Fruit fly (Drosophila melanogaster) whole organism, embryonic: Measurements from ENCODE around the gene klar.

Experiments
- Abd-B ChIP-seq: fragments of 200-800 bp; sonication (Bioruptor generic); optimal IDR thresholded peaks from 2 replicates; lab custom pipeline; 2018; ENCODE audit warnings: missing biosample characterization, mild to moderate bottlenecking, missing genetic modification characterization, moderate library complexity
- Adf1 ChIP-seq: fragments of 200-800 bp; sonication (Bioruptor generic); IDR thresholded peaks from 2 replicates; pipeline ENCODE4 v1.3.6; 2022; ENCODE audit warnings: missing biosample characterization, missing genetic modification characterization
- Asciz ChIP-seq: fragments of 200-800 bp; sonication (Bioruptor generic); optimal IDR thresholded peaks from 2 replicates; lab custom pipeline; 2017; ENCODE audit warnings: missing biosample characterization, mild to moderate bottlenecking, missing genetic modification characterization, missing genetic modification reagents
- Atf6 ChIP-seq: fragments of 200-800 bp; sonication (Bioruptor generic); IDR thresholded peaks from 2 replicates; pipeline ENCODE4 v1.3.6; 2022; ENCODE audit warnings: missing biosample characterization, missing genetic modification characterization
- CG11398 ChIP-seq: fragments of 200-800 bp; sonication (Bioruptor generic); optimal IDR thresholded peaks from 2 replicates; lab custom pipeline; 2016; ENCODE audit warnings: missing biosample characterization, missing genetic modification characterization
- CG13894 ChIP-seq: fragments of 200-800 bp; sonication (Bioruptor generic); optimal IDR thresholded peaks from 3 replicates; lab custom pipeline; 2018; ENCODE audit warnings: missing biosample characterization, mild to moderate bottlenecking, missing genetic modification characterization, moderate library complexity
- CG15601 ChIP-seq: fragments of 200-800 bp; sonication (Bioruptor generic); optimal IDR thresholded peaks from 3 replicates; lab custom pipeline; 2019; ENCODE audit warnings: missing biosample characterization, mild to moderate bottlenecking, missing genetic modification characterization, moderate library complexity
- CG16815 ChIP-seq: fragments of 200-800 bp; sonication (Bioruptor generic); optimal IDR thresholded peaks from 3 replicates; lab custom pipeline; 2017; ENCODE audit warnings: missing biosample characterization, mild to moderate bottlenecking, missing genetic modification characterization
- CG17829 ChIP-seq: fragments of 200-800 bp; optimal IDR thresholded peaks from 2 replicates; lab custom pipeline; 2019; ENCODE audit warnings: missing biosample characterization, mild to moderate bottlenecking, missing genetic modification characterization, moderate library complexity
- CG17912 ChIP-seq: fragments of 200-800 bp; sonication (Bioruptor generic); optimal IDR thresholded peaks from 2 replicates; lab custom pipeline; 2018; ENCODE audit warnings: missing biosample characterization, mild to moderate bottlenecking, missing genetic modification characterization
- CG18476 ChIP-seq: fragments of 200-800 bp; sonication (Bioruptor generic); optimal IDR thresholded peaks from 2 replicates; lab custom pipeline; 2016; ENCODE audit warnings: missing biosample characterization, mild to moderate bottlenecking, missing genetic modification characterization
- CG18764 ChIP-seq: fragments of 200-800 bp; sonication (Bioruptor generic); optimal IDR thresholded peaks from 3 replicates; lab custom pipeline; 2016; ENCODE audit warnings: missing biosample characterization, missing genetic modification characterization
- CG2116 ChIP-seq: fragments of 200-800 bp; sonication (Bioruptor generic); optimal IDR thresholded peaks from 3 replicates; lab custom pipeline; 2018; ENCODE audit warnings: missing biosample characterization, mild to moderate bottlenecking, missing genetic modification characterization
- CG2199 ChIP-seq: fragments of 200-800 bp; sonication (Bioruptor generic); IDR thresholded peaks from 3 replicates; pipeline ENCODE4 v1.3.6; 2022; ENCODE audit warnings: missing biosample characterization, missing genetic modification characterization
- CG4360 ChIP-seq: fragments of 200-800 bp; sonication (Bioruptor generic); IDR thresholded peaks from 2 replicates; pipeline ENCODE4 v1.3.6; 2022; ENCODE audit warnings: missing biosample characterization, missing genetic modification characterization
- CG5245 ChIP-seq: fragments of 200-800 bp; sonication (Bioruptor generic); optimal IDR thresholded peaks from 3 replicates; lab custom pipeline; 2016; ENCODE audit warnings: missing biosample characterization, missing genetic modification characterization
- CG7271 ChIP-seq: fragments of 200-800 bp; sonication (Bioruptor generic); optimal IDR thresholded peaks from 2 replicates; lab custom pipeline; 2018; ENCODE audit warnings: missing biosample characterization, mild to moderate bottlenecking, missing genetic modification characterization, moderate library complexity
- CG8924 ChIP-seq: fragments of 200-800 bp; optimal IDR thresholded peaks from 3 replicates; lab custom pipeline; 2019; ENCODE audit warnings: missing biosample characterization, mild to moderate bottlenecking, missing genetic modification characterization, moderate library complexity
- Dip2 ChIP-seq: fragments of 200-800 bp; sonication (Bioruptor generic); IDR thresholded peaks from 2 replicates; pipeline ENCODE4 v1.3.6; 2022; ENCODE audit warnings: missing biosample characterization, missing genetic modification characterization
- Dll ChIP-seq: fragments of 200-800 bp; sonication (Bioruptor generic); IDR thresholded peaks from 4 replicates; pipeline ENCODE4 v1.3.6; 2022; ENCODE audit warnings: missing biosample characterization, missing genetic modification characterization; ENCODE audit not compliant: partially characterized antibody
- Dref ChIP-seq: fragments of 200-800 bp; sonication (Bioruptor generic); IDR thresholded peaks from 2 replicates; pipeline ENCODE4 v1.3.6; 2022; ENCODE audit warnings: missing biosample characterization, missing genetic modification characterization
- Drgx ChIP-seq: fragments of 200-800 bp; sonication (Bioruptor generic); IDR thresholded peaks from 2 replicates; pipeline ENCODE4 v1.3.6; 2022; ENCODE audit warnings: missing biosample characterization, missing genetic modification characterization
- E2f2 ChIP-seq: fragments of 200-800 bp; sonication (Bioruptor generic); IDR thresholded peaks from 2 replicates; pipeline ENCODE4 v1.3.6; 2022; ENCODE audit warnings: missing biosample characterization, missing genetic modification characterization
- HmgD ChIP-seq: fragments of 200-800 bp; sonication (Bioruptor generic); optimal IDR thresholded peaks from 3 replicates; lab custom pipeline; 2016; ENCODE audit warnings: missing biosample characterization, missing genetic modification characterization
- Lim3 ChIP-seq: fragments of 200-800 bp; sonication (Bioruptor generic); IDR thresholded peaks from 2 replicates; pipeline ENCODE4 v1.3.6; 2022; ENCODE audit warnings: missing biosample characterization, missing genetic modification characterization
- Med ChIP-seq: fragments of 200-800 bp; sonication (Bioruptor generic); peaks from one replicate; lab custom pipeline; 2016; ENCODE audit warnings: missing biosample characterization, missing genetic modification characterization, mild to moderate bottlenecking, inconsistent platforms, moderate library complexity
- Opbp ChIP-seq: fragments of 200-800 bp; sonication (Bioruptor generic); IDR thresholded peaks from 3 replicates; pipeline ENCODE4 v1.3.6; 2022; ENCODE audit warnings: missing biosample characterization, missing genetic modification characterization; ENCODE audit not compliant: partially characterized antibody
- Ssrp ChIP-seq: fragments of 200-800 bp; sonication (Bioruptor generic); optimal IDR thresholded peaks from 2 replicates; lab custom pipeline; 2018; ENCODE audit warnings: missing biosample characterization, mild to moderate bottlenecking, missing genetic modification characterization, moderate library complexity
- Tbp ChIP-seq: fragments of >200 bp; optimal IDR thresholded peaks from 2 replicates; lab custom pipeline; 2018; ENCODE audit warnings: missing biosample characterization, missing genetic modification characterization
- Usf ChIP-seq: fragments of 200-800 bp; sonication (Bioruptor generic); optimal IDR thresholded peaks from 2 replicates; lab custom pipeline; 2017; ENCODE audit warnings: missing genotype, missing biosample characterization, missing genetic modification characterization
- Xrp1 ChIP-seq: fragments of 200-800 bp; sonication (Bioruptor generic); IDR thresholded peaks from 2 replicates; pipeline ENCODE4 v1.3.6; 2022; ENCODE audit warnings: missing biosample characterization, missing genetic modification characterization
- ara ChIP-seq: fragments of 200-800 bp; sonication (Bioruptor generic); IDR thresholded peaks from 2 replicates; pipeline ENCODE4 v1.3.6; 2022; ENCODE audit warnings: missing biosample characterization, missing genetic modification characterization
- cato ChIP-seq: fragments of 200-800 bp; sonication (Bioruptor generic); optimal IDR thresholded peaks from 2 replicates; lab custom pipeline; 2016; ENCODE audit warnings: missing biosample characterization, missing genetic modification characterization, borderline replicate concordance
- chm ChIP-seq: fragments of 200-800 bp; sonication (Bioruptor generic); IDR thresholded peaks from 2 replicates; pipeline ENCODE4 v1.3.6; 2022; ENCODE audit warnings: missing biosample characterization, missing genetic modification characterization
- danr ChIP-seq: fragments of 200-800 bp; sonication (Bioruptor generic); IDR thresholded peaks from 2 replicates; pipeline ENCODE4 v1.3.6; 2022; ENCODE audit warnings: missing biosample characterization, missing genetic modification characterization
- dati ChIP-seq: fragments of 200-800 bp; sonication (Bioruptor generic); IDR thresholded peaks from 2 replicates; pipeline ENCODE4 v1.3.6; 2022; ENCODE audit warnings: missing biosample characterization, missing genetic modification characterization
- dm ChIP-seq: fragments of 200-800 bp; sonication (Bioruptor generic); optimal IDR thresholded peaks from 3 replicates; lab custom pipeline; 2016; ENCODE audit warnings: missing biosample characterization, missing genetic modification characterization
- dpn ChIP-seq, 2 experiments: fragments of 200-800 bp; sonication (Bioruptor generic); optimal IDR thresholded peaks; 3 replicates each; lab custom pipeline; 2016; ENCODE audit warnings: missing biosample characterization in 2 of 2, missing genetic modification characterization in 2 of 2
- jigr1 ChIP-seq: fragments of 200-800 bp; sonication (Bioruptor generic); IDR thresholded peaks from 3 replicates; pipeline ENCODE4 v1.3.6; 2022; ENCODE audit warnings: missing biosample characterization, missing genetic modification characterization
- mld ChIP-seq: fragments of 200-800 bp; sonication (Bioruptor generic); IDR thresholded peaks from 3 replicates; pipeline ENCODE4 v1.3.6; 2022; ENCODE audit warnings: missing biosample characterization, missing genetic modification characterization; ENCODE audit not compliant: partially characterized antibody
- nerfin-1 ChIP-seq: fragments of 200-800 bp; sonication (Bioruptor generic); optimal IDR thresholded peaks from 3 replicates; lab custom pipeline; 2019; ENCODE audit warnings: missing biosample characterization, mild to moderate bottlenecking, missing genetic modification characterization, moderate library complexity
- nom ChIP-seq: fragments of 200-800 bp; sonication (Bioruptor generic); optimal IDR thresholded peaks from 2 replicates; lab custom pipeline; 2017; ENCODE audit warnings: missing biosample characterization, missing genetic modification characterization, mild to moderate bottlenecking, moderate library complexity, missing genetic modification reagents
- p53 ChIP-seq: fragments of 200-800 bp; sonication (Bioruptor generic); optimal IDR thresholded peaks from 2 replicates; lab custom pipeline; 2016; ENCODE audit warnings: missing biosample characterization, missing genetic modification characterization
- pros ChIP-seq: fragments of 200-800 bp; sonication (Bioruptor generic); optimal IDR thresholded peaks from 3 replicates; lab custom pipeline; 2019; ENCODE audit warnings: missing biosample characterization, mild to moderate bottlenecking, missing genetic modification characterization, moderate library complexity
- psq ChIP-seq: fragments of 200-800 bp; sonication (Bioruptor generic); optimal IDR thresholded peaks from 2 replicates; lab custom pipeline; 2017; ENCODE audit warnings: missing biosample characterization, missing genetic modification characterization
- row ChIP-seq: fragments of 200-800 bp; sonication (Bioruptor generic); IDR thresholded peaks from 3 replicates; pipeline ENCODE4 v1.3.6; 2022; ENCODE audit warnings: missing biosample characterization, missing genetic modification characterization
- scrt ChIP-seq: fragments of 200-800 bp; sonication (Bioruptor generic); optimal IDR thresholded peaks from 2 replicates; lab custom pipeline; 2018; ENCODE audit warnings: missing biosample characterization, mild to moderate bottlenecking, missing genetic modification characterization, moderate library complexity
- unc-4 ChIP-seq: fragments of 200-800 bp; sonication (Bioruptor generic); IDR thresholded peaks from 2 replicates; pipeline ENCODE4 v1.3.6; 2022; ENCODE audit warnings: missing biosample characterization, missing genetic modification characterization; ENCODE audit not compliant: partially characterized antibody
- unpg ChIP-seq: fragments of 200-800 bp; sonication (Bioruptor generic); optimal IDR thresholded peaks from 3 replicates; lab custom pipeline; 2018; ENCODE audit warnings: missing biosample characterization, mild to moderate bottlenecking, missing genetic modification characterization, moderate library complexity
- z ChIP-seq: fragments of 200-800 bp; sonication (Bioruptor generic); IDR thresholded peaks from 3 replicates; pipeline ENCODE4 v1.3.6; 2022; ENCODE audit warnings: missing biosample characterization, missing genetic modification characterization

klar gene

DNA sequence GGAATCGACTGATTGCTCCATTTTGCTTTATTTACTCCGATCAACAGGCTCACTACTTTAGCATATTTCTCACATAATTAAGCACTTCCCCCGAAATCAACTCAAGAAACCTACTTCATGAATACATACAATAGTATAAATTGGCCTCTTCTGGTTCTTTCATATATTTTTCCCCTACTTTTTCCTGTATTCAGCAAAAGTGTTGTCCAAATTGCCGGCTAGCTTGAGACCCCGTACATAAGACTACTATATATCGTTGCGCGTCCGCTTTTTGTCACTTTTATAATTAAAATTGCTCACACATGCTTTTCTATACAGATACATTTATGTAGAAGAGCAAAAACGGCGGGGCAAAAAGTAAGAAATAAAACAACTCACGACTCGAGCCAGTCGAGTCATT lies 51.1 kb downstream of the klar start:
- TF ChIP-seq CG8924 (tag; lab: Kevin White, UChicago) (no peak), Med (GFP tag; lab: Kevin White, UChicago) (peak; percentile 33), chm (GFP tag; lab: Robert Waterston, UW) (0 out of 2 replicates have a peak, but pooled peaks have one; percentile 9), z (GFP tag; lab: Robert Waterston, UW) (peak; percentile 61; the same call in 1 of the 3 replicates), dm (no peak), CG13894 (tag; lab: Kevin White, UChicago) (peak; percentile 17)

DNA sequence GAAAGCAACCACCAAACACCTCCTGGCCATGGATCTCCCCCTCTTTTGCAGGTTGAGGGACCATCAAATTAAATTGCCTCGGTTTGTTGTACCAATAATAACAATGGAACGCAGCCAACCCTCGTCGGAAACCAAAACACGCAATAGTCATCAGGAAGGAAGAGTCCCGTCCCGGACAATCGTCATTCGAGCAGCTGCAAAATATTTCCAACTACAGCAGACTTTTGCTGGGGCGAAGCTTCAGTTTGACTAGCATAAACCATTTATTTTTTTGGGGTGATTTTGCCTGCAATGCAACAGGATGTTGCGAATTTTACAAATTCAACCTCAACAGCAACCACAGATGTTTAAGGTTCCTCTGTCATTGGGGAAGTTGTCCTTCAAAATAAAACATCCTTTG lies 51.8 kb downstream of the klar start:
- TF ChIP-seq pros (GFP tag; lab: Kevin White, UChicago) (peak; percentile 57), Dip2 (no peak), Lim3 (GFP tag; lab: Robert Waterston, UW) (no peak), CG2199 (GFP tag; lab: Robert Waterston, UW) (no peak), CG2116 (no peak), CG17912 (GFP tag; lab: Kevin White, UChicago) (no peak), CG18764 (GFP tag; lab: Kevin White, UChicago) (no peak), Opbp (GFP tag; lab: Robert Waterston, UW) (no peak), unpg (GFP tag; lab: Kevin White, UChicago) (no peak), Tbp (GFP tag; lab: Kevin White, UChicago) (no peak), Atf6 (GFP tag; lab: Robert Waterston, UW) (no peak), Abd-B (GFP tag; lab: Kevin White, UChicago) (no peak), Adf1 (GFP tag; lab: Robert Waterston, UW) (no peak), Dref (GFP tag; lab: Robert Waterston, UW) (no peak), dati (GFP tag; lab: Robert Waterston, UW) (no peak), Med (GFP tag; lab: Kevin White, UChicago) (peak; percentile 4), CG7271 (no peak), cato (GFP tag; lab: Kevin White, UChicago) (no peak), jigr1 (GFP tag; lab: Robert Waterston, UW) (no peak), scrt (peak; percentile 35), psq (GFP tag; lab: Kevin White, UChicago) (no peak), nom (no peak), CG5245 (GFP tag; lab: Kevin White, UChicago) (no peak), Drgx (GFP tag; lab: Robert Waterston, UW) (no peak), E2f2 (GFP tag; lab: Robert Waterston, UW) (no peak), unc-4 (GFP tag; lab: Robert Waterston, UW) (no peak), danr (GFP tag; lab: Robert Waterston, UW) (no peak), Dll (GFP tag; lab: Robert Waterston, UW) (0 out of 4 replicates have a peak, but pooled peaks have one; percentile 9), dpn (GFP tag; optimal IDR thresholded peaks at IDR 0.05; lab: Kevin White, UChicago) (no peak), CG17829 (tag; lab: Kevin White, UChicago) (no peak), CG16815 (GFP tag; lab: Kevin White, UChicago) (no peak), Xrp1 (0 out of 2 replicates have a peak, but pooled peaks have one; percentile 14), HmgD (no peak), row (GFP tag; lab: Robert Waterston, UW) (no peak), ara (GFP tag; lab: Robert Waterston, UW) (0 out of 2 replicates have a peak, but pooled peaks have one; percentile 22), CG11398 (GFP tag; lab: Kevin White, UChicago) (no peak), CG15601 (tag; lab: Kevin White, UChicago) (no peak), CG18476 (GFP tag; lab: Kevin White, UChicago) (no peak), p53 (GFP tag; lab: Kevin White, UChicago) (no peak), Ssrp (tag; lab: Kevin White, UChicago) (no peak), mld (GFP tag; lab: Robert Waterston, UW) (no peak), nerfin-1 (tag; lab: Kevin White, UChicago) (peak; percentile 57), CG8924 (tag; lab: Kevin White, UChicago) (no peak), CG4360 (no peak), Asciz (GFP tag; lab: Kevin White, UChicago) (no peak), Usf (GFP tag; lab: Kevin White, UChicago) (no peak)
